Fruit fly (Drosophila melanogaster) whole organism, embryonic: Measurements from ENCODE around the gene CG5500.

Experiments used
- Ada2b ChIP-seq: fragments of 200-800 bp; sonication (Bioruptor generic); IDR thresholded peaks from 2 replicates; pipeline ENCODE4 v1.3.6; 2022; ENCODE audit warnings: missing biosample characterization, missing genetic modification characterization
- CG10654 ChIP-seq: fragments of 200-800 bp; sonication (Bioruptor generic); optimal IDR thresholded peaks from 2 replicates; lab custom pipeline; 2016; ENCODE audit warnings: missing biosample characterization, missing genetic modification characterization
- ato ChIP-seq: fragments of 200-800 bp; sonication (Bioruptor generic); IDR thresholded peaks from 2 replicates; pipeline ENCODE4 v1.3.6; 2022; ENCODE audit warnings: missing biosample characterization, missing genetic modification characterization; ENCODE audit not compliant: partially characterized antibody
- bowl ChIP-seq: fragments of 200-800 bp; sonication (Bioruptor generic); IDR thresholded peaks from 2 replicates; pipeline ENCODE4 v1.3.6; 2022; ENCODE audit warnings: missing biosample characterization, missing genetic modification characterization
- kay ChIP-seq: fragments of 200-800 bp; sonication (Bioruptor generic); optimal IDR thresholded peaks from 2 replicates; lab custom pipeline; 2016; ENCODE audit warnings: missing biosample characterization, missing genetic modification characterization

DNA sequence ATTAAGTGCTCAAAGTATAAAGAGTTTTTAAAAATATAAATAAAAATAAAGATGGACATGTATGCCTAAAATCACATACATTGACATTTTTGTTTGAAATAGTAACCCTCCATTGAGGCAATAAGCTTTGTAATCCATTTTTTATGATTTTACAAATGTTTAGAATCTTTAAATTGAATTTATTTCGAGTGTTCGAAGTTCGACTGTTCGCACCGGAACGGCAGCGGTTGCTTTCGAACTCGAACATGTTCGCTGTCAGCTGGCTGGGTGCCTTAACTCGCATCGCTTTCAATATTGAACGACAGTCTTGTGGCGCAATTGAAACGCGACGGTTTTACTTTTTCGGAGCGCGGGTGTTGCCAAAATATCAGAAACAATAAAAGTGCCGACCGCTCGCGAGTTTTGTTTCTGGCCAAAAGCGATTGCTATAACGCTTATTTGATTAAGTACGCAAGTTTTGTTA is 39.1 kb downstream of the CG5500 start, which contains the start of gene CG46339:
- peak; percentile 14 for TF ChIP-seq CG10654 (GFP tag; lab: Kevin White, UChicago)
- TF ChIP-seq Ada2b = peak; percentile 33; the same call in 1 of the 2 replicates
- TF ChIP-seq kay = no peak
- TF ChIP-seq ato (GFP tag; lab: Robert Waterston, UW) = peak; percentile 35; the same call in 1 of the 2 replicates
- 0 out of 2 replicates have a peak, but pooled peaks have one; percentile 13 for TF ChIP-seq bowl (GFP tag; lab: Robert Waterston, UW)
